Worm (Caenorhabditis elegans) whole organism, L4 larva: Measurements from ENCODE around the gene F44E5.5.
A peak's percentile ranks its signal among the peaks of the same experiment; 100 is the strongest.

ENCODE experiments used
- D1046.2 ChIP-seq: fragments of 200-800 bp; sonication (Bioruptor generic); IDR thresholded peaks from 2 replicates; pipeline ENCODE4 v1.3.6; 2022; ENCODE audit warnings: missing genetic modification characterization, missing compliant biosample characterization
- F44E2.7 ChIP-seq: fragments of 200-800 bp; sonication (Bioruptor generic); IDR thresholded peaks from 2 replicates; pipeline ENCODE4 v2.1.2; 2022; ENCODE audit warnings: missing genetic modification characterization, missing compliant biosample characterization
- F49E8.2 ChIP-seq: sonication (generic microtip); optimal IDR thresholded peaks from 2 replicates; lab custom pipeline; 2016; ENCODE audit warnings: missing compliant biosample characterization, mild to moderate bottlenecking, missing genetic modification characterization, borderline replicate concordance
- R02D3.7 ChIP-seq: fragments of 150-350 bp; sonication (generic microtip); optimal IDR thresholded peaks from 3 replicates; lab custom pipeline; 2014; ENCODE audit warnings: missing biosample characterization, missing genetic modification characterization
- Y105C5A.15 ChIP-seq: fragments of 200-800 bp; sonication (Bioruptor generic); IDR thresholded peaks from 2 replicates; pipeline ENCODE4 v1.3.6; 2022; ENCODE audit warnings: missing genetic modification characterization, missing compliant biosample characterization
- Y48G9A.11 ChIP-seq: fragments of 200-800 bp; sonication (Bioruptor generic); IDR thresholded peaks from 2 replicates; pipeline ENCODE4 v1.3.6; 2022; ENCODE audit warnings: missing genetic modification reagents, missing genetic modification characterization, missing compliant biosample characterization
- Y75B8A.6 ChIP-seq: fragments of 200-800 bp; sonication (Bioruptor generic); IDR thresholded peaks from 2 replicates; pipeline ENCODE4 v1.3.6; 2022; ENCODE audit warnings: missing genetic modification reagents, missing genetic modification characterization, missing compliant biosample characterization
- ZK546.5 ChIP-seq, 2 experiments: sonication (generic microtip); optimal IDR thresholded peaks; 2 replicates each; lab custom pipeline; 2017; ENCODE audit warnings: missing biosample characterization in 2 of 2, missing genetic modification characterization in 2 of 2
- aha-1 ChIP-seq: fragments of 150-350 bp; peaks from one replicate; lab custom pipeline; 2014; ENCODE audit warnings: missing biosample characterization, missing genetic modification characterization
- aly-2 ChIP-seq: sonication (generic microtip); optimal IDR thresholded peaks from 2 replicates; lab custom pipeline; 2018; ENCODE audit warnings: missing biosample characterization, missing genetic modification characterization
- ama-1 ChIP-seq: fragments of 150-350 bp; optimal IDR thresholded peaks from 2 replicates; lab custom pipeline; 2014; ENCODE audit warnings: inconsistent platforms, mixed read lengths
- attf-4 ChIP-seq: sonication (generic microtip); optimal IDR thresholded peaks from 3 replicates; lab custom pipeline; 2017; ENCODE audit warnings: missing biosample characterization, missing genetic modification characterization
- ceh-32 ChIP-seq: sonication (generic microtip); optimal IDR thresholded peaks from 2 replicates; lab custom pipeline; 2016; ENCODE audit warnings: mild to moderate bottlenecking, missing genetic modification characterization, missing compliant biosample characterization; ENCODE audit not compliant: poor library complexity
- ceh-44 ChIP-seq: fragments of 200-800 bp; sonication (Bioruptor generic); IDR thresholded peaks from 2 replicates; pipeline ENCODE4 v1.3.6; 2022; ENCODE audit warnings: missing genetic modification reagents, missing genetic modification characterization, missing compliant biosample characterization
- ceh-82 ChIP-seq: sonication (generic microtip); optimal IDR thresholded peaks from 2 replicates; lab custom pipeline; 2017; ENCODE audit warnings: missing biosample characterization, missing genetic modification characterization
- ces-1 ChIP-seq: fragments of 150-350 bp; sonication (generic microtip); optimal IDR thresholded peaks from 4 replicates; lab custom pipeline; 2014; ENCODE audit warnings: missing biosample characterization, missing genetic modification reagents, missing genetic modification characterization
- cey-2 ChIP-seq: sonication (generic microtip); optimal IDR thresholded peaks from 3 replicates; lab custom pipeline; 2017; ENCODE audit warnings: missing genetic modification characterization, mild to moderate bottlenecking, missing compliant biosample characterization, antibody characterized with exemption, borderline replicate concordance; ENCODE audit not compliant: insufficient read depth
- ctbp-1 ChIP-seq: fragments of 200-800 bp; sonication (Bioruptor generic); IDR thresholded peaks from 2 replicates; pipeline ENCODE4 v1.3.6; 2022; ENCODE audit warnings: missing genetic modification reagents, missing genetic modification characterization, missing compliant biosample characterization
- dmd-6 ChIP-seq: fragments of 200-800 bp; sonication (Bioruptor generic); IDR thresholded peaks from 2 replicates; pipeline ENCODE4 v1.3.6; 2022; ENCODE audit warnings: missing genetic modification reagents, missing genetic modification characterization, missing compliant biosample characterization
- dmd-8 ChIP-seq: fragments of 200-800 bp; sonication (Bioruptor generic); IDR thresholded peaks from 2 replicates; pipeline ENCODE4 v1.3.6; 2022; ENCODE audit warnings: missing genetic modification characterization, missing compliant biosample characterization
- dmd-9 ChIP-seq: fragments of 200-800 bp; sonication (Bioruptor generic); IDR thresholded peaks from 2 replicates; pipeline ENCODE4 v1.3.6; 2022; ENCODE audit warnings: missing genetic modification reagents, missing genetic modification characterization, missing compliant biosample characterization
- duxl-1 ChIP-seq: sonication (generic microtip); optimal IDR thresholded peaks from 2 replicates; lab custom pipeline; 2016; ENCODE audit warnings: mild to moderate bottlenecking, missing genetic modification characterization, moderate library complexity, missing compliant biosample characterization; ENCODE audit not compliant: poor library complexity
- dve-1 ChIP-seq: sonication (generic microtip); optimal IDR thresholded peaks from 2 replicates; lab custom pipeline; 2017; ENCODE audit warnings: antibody characterized with exemption, mild to moderate bottlenecking, missing genetic modification characterization, missing compliant biosample characterization; ENCODE audit not compliant: insufficient read depth
- egl-43 ChIP-seq: fragments of 200-800 bp; sonication (Bioruptor generic); IDR thresholded peaks from 2 replicates; pipeline ENCODE4 v1.3.6; 2022; ENCODE audit warnings: missing genetic modification reagents, missing genetic modification characterization, missing compliant biosample characterization
- fos-1 ChIP-seq: fragments of 150-350 bp; optimal IDR thresholded peaks from 2 replicates; lab custom pipeline; 2014; ENCODE audit warnings: missing biosample characterization, missing genetic modification characterization
- hmg-1.1 ChIP-seq: fragments of 200-800 bp; sonication (Bioruptor generic); IDR thresholded peaks from 2 replicates; pipeline ENCODE4 v1.3.6; 2022; ENCODE audit warnings: missing genetic modification reagents, missing genetic modification characterization, missing compliant biosample characterization
- lin-1 ChIP-seq: fragments of 200-800 bp; sonication (Bioruptor generic); IDR thresholded peaks from 2 replicates; pipeline ENCODE4 v1.3.6; 2022; ENCODE audit warnings: missing genetic modification reagents, missing genetic modification characterization, missing compliant biosample characterization
- lin-13 ChIP-seq: fragments of 150-350 bp; optimal IDR thresholded peaks from 2 replicates; lab custom pipeline; 2014; ENCODE audit warnings: missing biosample characterization, missing genetic modification reagents, missing genetic modification characterization
- lin-15B ChIP-seq: fragments of 150-350 bp; sonication (generic microtip); optimal IDR thresholded peaks from 3 replicates; lab custom pipeline; 2014; ENCODE audit warnings: missing biosample characterization, missing genetic modification characterization
- lin-29 ChIP-seq: fragments of 200-800 bp; sonication (Bioruptor generic); IDR thresholded peaks from 2 replicates; pipeline ENCODE4 v1.3.6; 2022; ENCODE audit warnings: missing genetic modification reagents, missing genetic modification characterization, missing compliant biosample characterization
- lin-39 ChIP-seq: fragments of 150-350 bp; optimal IDR thresholded peaks from 2 replicates; lab custom pipeline; 2014; ENCODE audit warnings: missing biosample characterization, missing genetic modification reagents, missing genetic modification characterization
- lir-3 ChIP-seq: sonication (generic microtip); optimal IDR thresholded peaks from 2 replicates; lab custom pipeline; 2016; ENCODE audit warnings: mild to moderate bottlenecking, missing genetic modification characterization, missing compliant biosample characterization
- lsy-2 ChIP-seq, 2 experiments: fragments of 150-350 bp in 1 of 2; sonication (generic microtip) in 1 of 2; optimal IDR thresholded peaks; 2 replicates each; lab custom pipeline; 2014 to 2017; ENCODE audit warnings: missing biosample characterization in 2 of 2, missing genetic modification characterization in 2 of 2
- madf-9 ChIP-seq: fragments of 200-800 bp; sonication (Bioruptor generic); conservative IDR thresholded peaks from 2 replicates; pipeline ENCODE4 v1.3.6; 2022; ENCODE audit warnings: missing genetic modification reagents, missing genetic modification characterization, missing compliant biosample characterization
- mdl-1 ChIP-seq, 2 experiments: fragments of 150-350 bp in 1 of 2; sonication (generic microtip) in 1 of 2; optimal IDR thresholded peaks; 2 replicates each; lab custom pipeline; 2014 to 2017; ENCODE audit warnings: missing biosample characterization in 2 of 2, missing genetic modification characterization in 2 of 2
- mdt-29 ChIP-seq: fragments of 200-800 bp; sonication (Bioruptor generic); IDR thresholded peaks from 2 replicates; pipeline ENCODE4 v1.3.6; 2022; ENCODE audit warnings: missing genetic modification reagents, missing genetic modification characterization, missing compliant biosample characterization
- mep-1 ChIP-seq: fragments of 150-350 bp; sonication (generic microtip); optimal IDR thresholded peaks from 3 replicates; lab custom pipeline; 2014; ENCODE audit warnings: missing biosample characterization, missing genetic modification characterization
- nhr-42 ChIP-seq: fragments of 200-800 bp; sonication (Bioruptor generic); IDR thresholded peaks from 2 replicates; pipeline ENCODE4 v1.3.6; 2022; ENCODE audit warnings: missing genetic modification characterization, missing compliant biosample characterization
- nhr-48 ChIP-seq: sonication (generic microtip); optimal IDR thresholded peaks from 2 replicates; lab custom pipeline; 2016; ENCODE audit warnings: mild to moderate bottlenecking, missing genetic modification characterization, missing compliant biosample characterization
- nhr-77 ChIP-seq: fragments of 150-350 bp; optimal IDR thresholded peaks from 2 replicates; lab custom pipeline; 2014; ENCODE audit warnings: missing biosample characterization, missing genetic modification characterization
- php-3 ChIP-seq: fragments of 200-800 bp; sonication (Bioruptor generic); IDR thresholded peaks from 2 replicates; pipeline ENCODE4 v1.3.6; 2022; ENCODE audit warnings: missing genetic modification reagents, missing genetic modification characterization, missing compliant biosample characterization
- rbr-2 ChIP-seq: sonication (generic microtip); optimal IDR thresholded peaks from 2 replicates; lab custom pipeline; 2016; ENCODE audit warnings: missing genotype, missing genetic modification characterization, missing compliant biosample characterization
- sdz-12 ChIP-seq: fragments of 200-800 bp; sonication (Bioruptor generic); optimal IDR thresholded peaks from 2 replicates; lab custom pipeline; 2018; ENCODE audit warnings: mild to moderate bottlenecking, missing genetic modification characterization, missing compliant biosample characterization
- spr-3 ChIP-seq: fragments of 200-800 bp; sonication (Bioruptor generic); optimal IDR thresholded peaks from 2 replicates; lab custom pipeline; 2018; ENCODE audit warnings: mild to moderate bottlenecking, missing genetic modification characterization, missing compliant biosample characterization
- tag-97 ChIP-seq: fragments of 200-800 bp; sonication (Bioruptor generic); IDR thresholded peaks from 2 replicates; pipeline ENCODE4 v1.3.6; 2022; ENCODE audit warnings: missing genetic modification characterization, missing compliant biosample characterization
- tra-1 ChIP-seq: fragments of 200-800 bp; sonication (Bioruptor generic); IDR thresholded peaks from 2 replicates; pipeline ENCODE4 v1.3.6; 2022; ENCODE audit warnings: missing genetic modification reagents, missing genetic modification characterization, missing compliant biosample characterization
- unc-130 ChIP-seq: sonication (generic microtip); optimal IDR thresholded peaks from 2 replicates; lab custom pipeline; 2016; ENCODE audit warnings: missing genetic modification reagents, missing genetic modification characterization, missing compliant biosample characterization
- zag-1 ChIP-seq: fragments of 150-350 bp; optimal IDR thresholded peaks from 2 replicates; lab custom pipeline; 2014; ENCODE audit warnings: missing biosample characterization, missing genetic modification characterization
- zfp-2 ChIP-seq: sonication (generic microtip); optimal IDR thresholded peaks from 2 replicates; lab custom pipeline; 2016; ENCODE audit warnings: mild to moderate bottlenecking, missing genetic modification characterization, missing compliant biosample characterization
- zip-2 ChIP-seq: fragments of 150-350 bp; optimal IDR thresholded peaks from 2 replicates; lab custom pipeline; 2014; ENCODE audit warnings: missing biosample characterization, missing genetic modification characterization
- ztf-11 ChIP-seq: fragments of 150-350 bp; optimal IDR thresholded peaks from 2 replicates; lab custom pipeline; 2014; ENCODE audit warnings: missing biosample characterization, missing genetic modification characterization
- ztf-7 ChIP-seq: fragments of 150-350 bp; optimal IDR thresholded peaks from 2 replicates; lab custom pipeline; 2014; ENCODE audit warnings: missing biosample characterization, missing genetic modification characterization

F44E5.5 gene

DNA sequence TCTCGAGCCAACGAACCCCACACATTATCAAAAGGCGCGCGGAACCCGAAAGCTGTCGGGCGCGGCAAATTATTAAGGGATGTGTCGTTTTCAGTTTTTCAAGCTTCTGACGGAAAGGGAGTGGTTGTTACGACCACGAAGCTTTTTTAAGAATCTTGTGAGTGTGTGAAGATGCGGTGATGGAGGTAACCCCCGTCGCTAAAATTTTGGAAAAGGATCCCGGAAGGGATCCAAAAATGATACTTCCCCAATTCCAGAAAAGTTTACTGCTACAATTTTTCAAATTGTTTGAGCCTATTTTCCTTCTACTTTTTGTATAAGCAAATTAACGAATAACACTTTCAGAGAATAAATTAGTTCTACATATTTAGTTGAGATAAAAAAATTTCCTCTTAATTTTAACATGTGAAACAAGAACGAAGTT lies 2.8 kb upstream of the F44E5.5 start (continued):
- TF ChIP-seq lin-13 (GFP tag; lab: Kevin White, UChicago), result peak; percentile 80
- no peak for TF ChIP-seq lin-39 (tag; lab: Kevin White, UChicago)
- peak; percentile 65 for TF ChIP-seq ceh-44 (GFP tag; lab: Robert Waterston, UW)
- TF ChIP-seq mdl-1 (tag; optimal IDR thresholded peaks at IDR 0.05; lab: Kevin White, UChicago), result no peak
- peak; percentile 75 for TF ChIP-seq Y48G9A.11 (GFP tag; lab: Robert Waterston, UW)
- TF ChIP-seq lin-1 (GFP tag; lab: Robert Waterston, UW), result peak; percentile 88
- TF ChIP-seq Y75B8A.6 (GFP tag; lab: Robert Waterston, UW), result peak; percentile 92
- TF ChIP-seq sdz-12 (GFP tag; lab: Kevin White, UChicago), result peak; percentile 50
- TF ChIP-seq ceh-82 (tag; lab: Kevin White, UChicago), result no peak
- TF ChIP-seq aly-2, result peak; percentile 39
- TF ChIP-seq rbr-2 (tag; lab: Kevin White, UChicago), result no peak
- peak; percentile 69 for TF ChIP-seq dmd-6 (GFP tag; lab: Robert Waterston, UW)
- TF ChIP-seq egl-43 (GFP tag; lab: Robert Waterston, UW), result peak; percentile 84
- no peak for TF ChIP-seq zfp-2 (tag; lab: Kevin White, UChicago)
- TF ChIP-seq tag-97, result 0 out of 2 replicates have a peak, but pooled peaks have one; percentile 37
- peak; percentile 66 for TF ChIP-seq ztf-7 (tag; lab: Kevin White, UChicago)
- TF ChIP-seq dmd-8 (GFP tag; lab: Robert Waterston, UW), result no peak
- TF ChIP-seq zip-2 (tag; lab: Kevin White, UChicago), result peak; percentile 37
- TF ChIP-seq mdt-29 (GFP tag; lab: Robert Waterston, UW), result peak; percentile 56; the same call in 1 of the 2 replicates
- no peak for TF ChIP-seq F44E2.7 (GFP tag; lab: Robert Waterston, UW)
- no peak for TF ChIP-seq F49E8.2 (tag; lab: Kevin White, UChicago)
- TF ChIP-seq R02D3.7 (tag; lab: Kevin White, UChicago), result no peak
- TF ChIP-seq ztf-11, result no peak
- TF ChIP-seq D1046.2 (GFP tag; lab: Robert Waterston, UW), result 0 out of 2 replicates have a peak, but pooled peaks have one; percentile 40
- no peak for TF ChIP-seq nhr-48
- no peak for TF ChIP-seq zag-1 (tag; lab: Kevin White, UChicago)
- TF ChIP-seq tra-1, result 0 out of 2 replicates have a peak, but pooled peaks have one; percentile 43
- TF ChIP-seq lin-15B (tag; lab: Kevin White, UChicago), result no peak
- no peak for TF ChIP-seq duxl-1 (tag; lab: Kevin White, UChicago)
- no peak for TF ChIP-seq unc-130 (GFP tag; lab: Kevin White, UChicago)
- no peak; the same call in 1 of the 2 replicates for TF ChIP-seq lin-29 (GFP tag; lab: Robert Waterston, UW)
- TF ChIP-seq Y105C5A.15, result no peak
- TF ChIP-seq mep-1 (tag; lab: Kevin White, UChicago), result peak; percentile 93
- peak; percentile 51 for TF ChIP-seq ceh-32
- TF ChIP-seq fos-1 (tag; lab: Kevin White, UChicago), result no peak
- TF ChIP-seq ces-1 (GFP tag; lab: Kevin White, UChicago), result no peak
- TF ChIP-seq php-3, result peak; percentile 80
- TF ChIP-seq madf-9 (GFP tag; lab: Robert Waterston, UW), result 0 out of 2 replicates have a peak, but pooled peaks have one; percentile 2
- peak; percentile 20 for TF ChIP-seq spr-3 (GFP tag; lab: Kevin White, UChicago)
- no peak for TF ChIP-seq ZK546.5 (tag; optimal IDR thresholded peaks at IDR 0.05; lab: Kevin White, UChicago)
- TF ChIP-seq ama-1 (lab: Kevin White, UChicago), result peak; percentile 90
- TF ChIP-seq dve-1 (tag; lab: Kevin White, UChicago), result peak; percentile 91
- peak; percentile 92 for TF ChIP-seq ctbp-1 (GFP tag; lab: Robert Waterston, UW)
- peak; percentile 76; the same call in 1 of the 2 replicates for TF ChIP-seq nhr-42
- TF ChIP-seq nhr-77 (tag; lab: Kevin White, UChicago), result no peak
- TF ChIP-seq aha-1 (tag; lab: Kevin White, UChicago), result peak; percentile 99
- TF ChIP-seq attf-4 (tag; lab: Kevin White, UChicago), result no peak
- peak in 1 of 2 experiments; percentile 89 for TF ChIP-seq lsy-2 (tag; optimal IDR thresholded peaks at IDR 0.05; lab: Kevin White, UChicago)
- TF ChIP-seq cey-2, result no peak
- peak; percentile 55; the same call in 1 of the 2 replicates for TF ChIP-seq dmd-9 (GFP tag; lab: Robert Waterston, UW)
- peak; percentile 79 for TF ChIP-seq hmg-1.1 (GFP tag; lab: Robert Waterston, UW)
- no peak for TF ChIP-seq lir-3
